Fruit fly (Drosophila melanogaster) whole organism, prepupa: ENCODE data around the gene CG14540.

ENCODE experiments used
- CG11762 ChIP-seq: fragments of 200-800 bp; sonication (Bioruptor generic); optimal IDR thresholded peaks from 3 replicates; lab custom pipeline; 2016; ENCODE audit warnings: missing biosample characterization, missing genetic modification characterization; ENCODE audit not compliant: insufficient read depth
- CG3032 ChIP-seq: fragments of 200-800 bp; optimal IDR thresholded peaks from 2 replicates; lab custom pipeline; 2019; ENCODE audit warnings: missing biosample characterization, mild to moderate bottlenecking, missing genetic modification characterization, moderate library complexity
- CG6163 ChIP-seq: fragments of 200-800 bp; sonication (Bioruptor generic); IDR thresholded peaks from 3 replicates; pipeline ENCODE4 v1.3.6; 2022; ENCODE audit warnings: missing biosample characterization, missing genetic modification characterization
- CG6792 ChIP-seq: fragments of 200-800 bp; sonication (Bioruptor generic); optimal IDR thresholded peaks from 3 replicates; lab custom pipeline; 2016; ENCODE audit warnings: missing biosample characterization, missing genetic modification characterization
- CG6854 ChIP-seq: fragments of 200-800 bp; sonication (Bioruptor generic); optimal IDR thresholded peaks from 2 replicates; lab custom pipeline; 2017; ENCODE audit warnings: missing biosample characterization, mild to moderate bottlenecking, missing genetic modification characterization
- Ets21C ChIP-seq: fragments of 200-800 bp; sonication (Bioruptor generic); optimal IDR thresholded peaks from 3 replicates; lab custom pipeline; 2016; ENCODE audit warnings: missing biosample characterization, missing genetic modification characterization
- Hr39 ChIP-seq: fragments of 200-800 bp; sonication (Bioruptor generic); optimal IDR thresholded peaks from 2 replicates; lab custom pipeline; 2016; ENCODE audit warnings: missing biosample characterization, missing genetic modification characterization
- Sox102F ChIP-seq: fragments of 200-800 bp; sonication (Bioruptor generic); optimal IDR thresholded peaks from 2 replicates; lab custom pipeline; 2016; ENCODE audit warnings: missing biosample characterization, mild to moderate bottlenecking, missing genetic modification characterization
- Sox15 ChIP-seq: fragments of 200-800 bp; sonication (Bioruptor generic); optimal IDR thresholded peaks from 3 replicates; lab custom pipeline; 2016; ENCODE audit warnings: missing biosample characterization, missing genetic modification characterization
- acj6 ChIP-seq: fragments of 200-800 bp; sonication (Bioruptor generic); optimal IDR thresholded peaks from 3 replicates; lab custom pipeline; 2016; ENCODE audit warnings: missing biosample characterization, missing genetic modification characterization
- dac ChIP-seq: fragments of 200-800 bp; sonication (Bioruptor generic); optimal IDR thresholded peaks from 2 replicates; lab custom pipeline; 2017; ENCODE audit warnings: missing biosample characterization, mild to moderate bottlenecking, missing genetic modification characterization

dm6 chr3R:26005619-26005977 lies 46.5 kb downstream of the CG14540 start:
- TF ChIP-seq Ets21C (GFP tag; lab: Kevin White, UChicago) (no peak), dac (GFP tag; lab: Kevin White, UChicago) (no peak), acj6 (GFP tag; lab: Kevin White, UChicago) (no peak), CG11762 (GFP tag; lab: Kevin White, UChicago) (no peak), CG6792 (GFP tag; lab: Kevin White, UChicago) (no peak), CG6854 (no peak), Hr39 (GFP tag; lab: Kevin White, UChicago) (no peak), CG3032 (tag; lab: Kevin White, UChicago) (no peak), Sox15 (no peak), Sox102F (GFP tag; lab: Kevin White, UChicago) (no peak), CG6163 (GFP tag; lab: Robert Waterston, UW) (no peak)
